Worm (Caenorhabditis elegans): ENCODE measurements around the gene clec-207.
A peak's percentile ranks its signal among the peaks of the same experiment; 100 is the strongest.

Gene clec-207

DNA sequence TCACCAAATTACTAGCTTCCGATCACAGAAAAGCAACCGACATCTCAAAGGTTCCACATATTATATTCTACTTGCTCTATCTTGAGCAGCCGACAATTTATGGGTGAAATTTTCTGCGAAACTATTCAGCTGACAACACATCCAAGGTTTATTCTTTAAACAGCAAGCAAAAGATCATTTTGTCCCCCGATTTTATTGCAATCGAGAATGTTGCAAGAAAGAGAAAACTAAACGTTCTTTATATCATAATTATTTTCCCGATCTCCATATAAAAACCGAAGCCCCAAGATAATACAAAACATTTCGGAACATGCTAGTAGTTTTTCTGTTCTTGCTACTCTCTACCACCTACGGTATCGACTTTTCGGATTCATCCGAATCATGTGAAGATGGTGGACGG is at the start of gene clec-207:
Gene clec-207, plus strand, starts transcription at position 301 of the 400 bp plus-strand sequence.
- TF ChIP-seq sdz-38 (tag; optimal IDR thresholded peaks at IDR 0.05): no peak
- no peak for TF ChIP-seq ztf-22 (GFP tag; optimal IDR thresholded peaks at IDR 0.05)
- TF ChIP-seq mes-4 (tag; optimal IDR thresholded peaks at IDR 0.05): no peak
- TF ChIP-seq hmg-20 (GFP tag; IDR thresholded peaks at IDR 0.05): no peak
- TF ChIP-seq lsl-1 (GFP tag; optimal IDR thresholded peaks at IDR 0.05): no peak
- TF ChIP-seq lin-35 (GFP tag; optimal IDR thresholded peaks at IDR 0.05): no peak
- no peak for TF ChIP-seq lir-1 (GFP tag; conservative IDR thresholded peaks at IDR 0.05)
- no peak for TF ChIP-seq lsy-27 (tag; optimal IDR thresholded peaks at IDR 0.05; ENCODE audit: borderline replicate concordance, insufficient read depth)
- no peak for TF ChIP-seq lin-40 (tag; optimal IDR thresholded peaks at IDR 0.05)
- no peak for TF ChIP-seq F57A8.1 (GFP tag; optimal IDR thresholded peaks at IDR 0.05)

DNA sequence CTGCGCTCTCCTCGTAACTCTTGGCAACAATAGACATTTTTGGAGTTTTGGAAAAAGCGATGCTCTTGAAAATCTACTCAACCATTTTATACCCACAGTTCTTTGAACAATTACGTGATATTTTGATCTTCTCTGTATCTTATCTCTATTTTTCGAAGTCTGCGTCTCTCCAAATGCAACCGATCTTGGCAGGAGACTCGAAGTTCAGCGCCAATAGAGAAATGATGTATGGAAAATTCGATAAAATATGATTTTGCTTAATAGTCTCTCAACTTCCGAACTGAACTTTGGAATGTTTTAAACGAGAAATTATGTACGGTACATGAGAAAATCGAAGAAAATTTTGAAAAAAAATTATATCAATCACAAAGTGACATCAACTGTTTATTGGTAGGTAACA is 45.7 kb upstream of the clec-207 start, which contains the start of gene comt-4:
Gene comt-4, minus strand, starts transcription at position 50 of the 400 bp plus-strand sequence.
- TF ChIP-seq nhr-80 (tag; optimal IDR thresholded peaks at IDR 0.05) (peak; percentile 31), unc-130 (GFP tag; optimal IDR thresholded peaks at IDR 0.05) (no peak)

DNA sequence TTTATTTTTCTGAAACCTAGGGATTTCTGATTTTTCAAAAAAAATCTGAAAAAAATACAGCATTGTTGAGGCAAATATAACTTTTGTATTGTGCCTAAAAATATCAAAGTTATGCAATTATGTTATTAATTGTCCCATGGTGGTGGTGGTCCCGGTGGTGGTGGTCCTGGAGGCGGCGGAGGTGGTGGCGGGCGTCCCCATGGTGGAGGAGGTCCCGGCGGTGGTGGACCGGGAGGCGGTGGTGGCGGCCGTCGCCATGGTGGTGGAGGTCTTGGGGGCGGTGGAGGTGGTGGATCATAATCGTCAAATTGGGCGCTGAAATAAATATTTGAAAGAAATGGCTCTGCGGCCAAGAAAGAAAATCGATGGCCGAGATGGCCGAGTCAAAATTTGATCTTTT is 45.1 kb upstream of the clec-207 start:
- no peak for TF ChIP-seq gei-17 (GFP tag; optimal IDR thresholded peaks at IDR 0.05)
- no peak for TF ChIP-seq repo-1 (tag; optimal IDR thresholded peaks at IDR 0.05)
- TF ChIP-seq egrh-3 (GFP tag; IDR thresholded peaks at IDR 0.05): peak; percentile 97
- TF ChIP-seq fkh-3 (tag; optimal IDR thresholded peaks at IDR 0.05): no peak
- no peak for TF ChIP-seq ztf-6 (GFP tag; IDR thresholded peaks at IDR 0.05)
- no peak for TF ChIP-seq rpc-1 (optimal IDR thresholded peaks at IDR 0.05)
- TF ChIP-seq rpc-1 (tag; optimal IDR thresholded peaks at IDR 0.05): no peak
- 0 out of 2 replicates have a peak, but pooled peaks have one; percentile 28 for TF ChIP-seq egl-18 (GFP tag; IDR thresholded peaks at IDR 0.05)
- TF ChIP-seq K12H6.12 (tag; optimal IDR thresholded peaks at IDR 0.05): no peak
- 0 out of 2 replicates have a peak, but pooled peaks have one; percentile 48 for TF ChIP-seq lin-26 (GFP tag; IDR thresholded peaks at IDR 0.05)
- TF ChIP-seq attf-6 (GFP tag; IDR thresholded peaks at IDR 0.05): no peak
- TF ChIP-seq hsf-1 (GFP tag; IDR thresholded peaks at IDR 0.05): 0 out of 2 replicates have a peak, but pooled peaks have one; percentile 8
- TF ChIP-seq rec-8 (tag; optimal IDR thresholded peaks at IDR 0.05): no peak
- no peak for TF ChIP-seq T26A5.8 (tag; optimal IDR thresholded peaks at IDR 0.05)
- TF ChIP-seq K11D2.4 (GFP tag; IDR thresholded peaks at IDR 0.05): no peak
- no peak for TF ChIP-seq lin-40 (tag; optimal IDR thresholded peaks at IDR 0.05)
- TF ChIP-seq efl-1 (GFP tag; optimal IDR thresholded peaks at IDR 0.05): no peak
- TF ChIP-seq dpff-1 (tag; optimal IDR thresholded peaks at IDR 0.05): no peak
- no peak for TF ChIP-seq F23B12.7 (tag; optimal IDR thresholded peaks at IDR 0.05; ENCODE audit: insufficient read depth)
- no peak for TF ChIP-seq B0035.1 (tag; optimal IDR thresholded peaks at IDR 0.05)
- no peak for TF ChIP-seq bed-1 (GFP tag; IDR thresholded peaks at IDR 0.05)
- no peak for TF ChIP-seq madf-8 (GFP tag; conservative IDR thresholded peaks at IDR 0.05)
- no peak for TF ChIP-seq ama-1 (optimal IDR thresholded peaks at IDR 0.05)
- TF ChIP-seq ama-1 (GFP tag; optimal IDR thresholded peaks at IDR 0.05): no peak
- TF ChIP-seq zfh-2 (GFP tag; conservative IDR thresholded peaks at IDR 0.05): peak; percentile 93
- 0 out of 2 replicates have a peak, but pooled peaks have one; percentile 38 for TF ChIP-seq madf-3 (GFP tag; IDR thresholded peaks at IDR 0.05)
